Worm (Caenorhabditis elegans) whole organism, mixed stage, embryonic: ENCODE data around the gene C56A3.5.

Experiments
- blmp-1 ChIP-seq: fragments of 150-350 bp; optimal IDR thresholded peaks from 2 replicates; lab custom pipeline; 2014; ENCODE audit warnings: missing biosample characterization, missing genetic modification characterization
- lsy-2 ChIP-seq: fragments of 150-350 bp; optimal IDR thresholded peaks from 2 replicates; lab custom pipeline; 2014; ENCODE audit warnings: missing biosample characterization, missing genetic modification characterization
- mep-1 ChIP-seq: fragments of 150-350 bp; optimal IDR thresholded peaks from 2 replicates; lab custom pipeline; 2017; ENCODE audit warnings: missing biosample characterization, missing genetic modification reagents, missing genetic modification characterization, inconsistent platforms
- snpc-4 ChIP-seq: fragments of 150-350 bp; optimal IDR thresholded peaks from 2 replicates; lab custom pipeline; 2014; ENCODE audit warnings: missing biosample characterization, missing genetic modification characterization
- unc-62 ChIP-seq: fragments of 150-350 bp; optimal IDR thresholded peaks from 2 replicates; lab custom pipeline; 2014; ENCODE audit warnings: missing biosample characterization, missing genetic modification reagents, missing genetic modification characterization

DNA sequence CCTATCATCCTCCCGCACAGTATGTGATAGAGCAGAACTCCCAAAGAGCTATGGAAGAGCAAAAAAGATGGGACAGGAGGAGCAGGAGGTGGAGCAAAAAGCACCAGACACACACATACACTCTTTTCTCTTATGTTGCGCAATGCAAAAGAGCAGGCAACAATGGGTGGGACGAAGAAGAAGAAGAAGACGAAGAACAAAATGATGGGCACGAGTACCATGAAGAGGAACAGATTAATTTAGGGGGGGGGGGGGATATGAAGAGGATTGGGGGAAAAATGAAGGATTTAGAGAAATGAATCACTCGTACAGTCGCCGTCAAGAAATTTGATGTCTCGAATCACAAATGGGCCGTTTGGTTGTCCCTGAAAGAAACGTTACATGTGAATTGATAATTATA, 40.1 kb upstream of the C56A3.5 start, which contains the start of gene avr-15:
- TF ChIP-seq unc-62 (GFP tag; lab: Kevin White, UChicago) (no peak), lsy-2 (no peak), blmp-1 (tag; lab: Kevin White, UChicago) (no peak), mep-1 (tag; lab: Kevin White, UChicago) (no peak), snpc-4 (tag; lab: Kevin White, UChicago) (no peak)
